Fruit fly (Drosophila melanogaster): ENCODE results near the gene CG13919.
A peak's percentile ranks its signal among the peaks of the same experiment; 100 is the strongest.

The CG13919 gene

DNA sequence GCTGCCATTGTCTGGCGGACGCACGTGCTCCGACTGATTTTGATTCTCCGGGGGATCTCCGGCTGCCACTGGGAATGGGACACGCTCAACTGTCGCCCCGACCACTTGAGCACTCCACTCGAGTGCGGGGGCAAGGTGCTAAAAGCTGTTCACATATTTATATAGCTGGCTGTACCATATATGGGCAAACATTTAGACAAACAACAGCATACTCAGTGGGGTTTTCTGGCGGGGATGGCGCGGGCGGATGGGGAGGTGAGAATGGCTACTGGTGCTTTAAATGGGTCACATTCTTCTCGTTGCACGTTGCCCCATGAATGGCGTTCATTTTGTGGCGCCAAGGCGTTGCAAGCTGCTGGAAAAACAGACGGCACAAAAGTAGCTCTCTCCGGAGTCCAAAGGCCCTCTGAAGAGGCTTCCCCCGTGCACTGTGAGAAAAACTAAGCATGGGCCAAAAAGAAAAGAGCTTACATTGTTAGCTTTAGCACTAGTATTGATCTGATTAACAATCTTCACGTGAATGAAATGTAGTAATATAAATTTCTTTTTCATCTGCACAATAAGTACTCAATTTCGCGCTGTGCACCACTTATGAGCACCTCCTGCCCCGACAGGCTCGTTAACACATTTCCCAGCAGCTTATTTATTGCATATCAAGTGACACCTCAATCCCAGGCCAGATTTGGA, 45.6 kb downstream of the CG13919 start (continued):
- TF ChIP-seq CG6683 (GFP tag; optimal IDR thresholded peaks at IDR 0.05) (no peak), CG15601 (tag; optimal IDR thresholded peaks at IDR 0.05) (peak; percentile 35), Nf-YA (GFP tag; IDR thresholded peaks at IDR 0.05) (no peak), HLH3B (GFP tag; IDR thresholded peaks at IDR 0.05) (peak; percentile 18; the same call in 1 of the 2 replicates), CG4617 (GFP tag; optimal IDR thresholded peaks at IDR 0.05; ENCODE audit: borderline replicate concordance) (no peak), Blimp-1 (GFP tag; optimal IDR thresholded peaks at IDR 0.05) (peak; percentile 58), Ets97D (GFP tag; optimal IDR thresholded peaks at IDR 0.05) (no peak), gsb (GFP tag; IDR thresholded peaks at IDR 0.05) (no peak), eve (GFP tag; optimal IDR thresholded peaks at IDR 0.05) (no peak), CHES-1-like (GFP tag; optimal IDR thresholded peaks at IDR 0.05) (peak; percentile 3), maf-S (GFP tag; optimal IDR thresholded peaks at IDR 0.05) (no peak), gcm (GFP tag; optimal IDR thresholded peaks at IDR 0.05) (no peak), sna (GFP tag; IDR thresholded peaks at IDR 0.05; ENCODE audit: partially characterized antibody) (no peak), cwo (GFP tag; optimal IDR thresholded peaks at IDR 0.05) (no peak), CG4854 (GFP tag; optimal IDR thresholded peaks at IDR 0.05) (no peak), CG17385 (GFP tag; optimal IDR thresholded peaks at IDR 0.05) (no peak), CG12744 (GFP tag; optimal IDR thresholded peaks at IDR 0.05) (no peak), H2.0 (GFP tag; IDR thresholded peaks at IDR 0.05) (peak; percentile 36), Hand (GFP tag; optimal IDR thresholded peaks at IDR 0.05) (no peak), onecut (GFP tag; IDR thresholded peaks at IDR 0.05) (peak; percentile 37; the same call in 1 of the 2 replicates), CG18764 (GFP tag; optimal IDR thresholded peaks at IDR 0.05) (no peak), CG7372 (GFP tag; IDR thresholded peaks at IDR 0.05) (no peak), MBD-R2 (GFP tag; IDR thresholded peaks at IDR 0.05) (no peak), pum (GFP tag; optimal IDR thresholded peaks at IDR 0.05) (peak; percentile 30), Scr (GFP tag; IDR thresholded peaks at IDR 0.05; ENCODE audit: partially characterized antibody) (no peak), hth (optimal IDR thresholded peaks at IDR 0.05) (no peak), luna (GFP tag; optimal IDR thresholded peaks at IDR 0.05) (no peak), ab (GFP tag; optimal IDR thresholded peaks at IDR 0.05) (no peak), ci (GFP tag; IDR thresholded peaks at IDR 0.05) (peak; percentile 58), oc (tag; optimal IDR thresholded peaks at IDR 0.05) (no peak), CG14014 (GFP tag; IDR thresholded peaks at IDR 0.05) (no peak), Opbp (GFP tag; IDR thresholded peaks at IDR 0.05; ENCODE audit: partially characterized antibody) (no peak), Nf-YC (tag; optimal IDR thresholded peaks at IDR 0.05) (no peak), ap (GFP tag; IDR thresholded peaks at IDR 0.05) (no peak), NFAT (GFP tag; IDR thresholded peaks at IDR 0.05) (no peak), toy (GFP tag; IDR thresholded peaks at IDR 0.05) (no peak), chm (GFP tag; IDR thresholded peaks at IDR 0.05) (peak; percentile 10; the same call in 1 of the 2 replicates), CG12071 (GFP tag; optimal IDR thresholded peaks at IDR 0.05) (peak; percentile 70), CG8388 (GFP tag; optimal IDR thresholded peaks at IDR 0.05) (peak; percentile 16), pzg (GFP tag; optimal IDR thresholded peaks at IDR 0.05) (no peak), Aef1 (GFP tag; IDR thresholded peaks at IDR 0.05) (no peak), Fer1 (GFP tag; optimal IDR thresholded peaks at IDR 0.05) (no peak), Dip2 (GFP tag; IDR thresholded peaks at IDR 0.05) (no peak), CG15011 (GFP tag; optimal IDR thresholded peaks at IDR 0.05) (no peak), row (GFP tag; IDR thresholded peaks at IDR 0.05) (peak; percentile 52), amos (GFP tag; IDR thresholded peaks at IDR 0.05; ENCODE audit: partially characterized antibody) (no peak), CG2712 (tag; optimal IDR thresholded peaks at IDR 0.05) (peak; percentile 58), CG9876 (GFP tag; optimal IDR thresholded peaks at IDR 0.05) (no peak), run (tag; optimal IDR thresholded peaks at IDR 0.05) (no peak), pfk (GFP tag; optimal IDR thresholded peaks at IDR 0.05) (no peak), CG11560 (tag; IDR thresholded peaks at IDR 0.05) (no peak)
